Fruit fly (Drosophila melanogaster): ENCODE measurements around the gene Syt4.
A peak's percentile ranks its signal among the peaks of the same experiment; 100 is the strongest.

Syt4 gene

dm6 chr3R:7282244-7282890 is 16.5 kb downstream of the Syt4 start:
- TF ChIP-seq CG6854 (GFP tag; optimal IDR thresholded peaks at IDR 0.05) (no peak), Blimp-1 (GFP tag; optimal IDR thresholded peaks at IDR 0.05) (no peak), Lpt (GFP tag; optimal IDR thresholded peaks at IDR 0.05) (no peak), Eip78C (GFP tag) (no peak), vri (GFP tag; optimal IDR thresholded peaks at IDR 0.05) (no peak), lz (GFP tag; optimal IDR thresholded peaks at IDR 0.05) (no peak), fd59A (GFP tag; optimal IDR thresholded peaks at IDR 0.05) (no peak), CG6163 (GFP tag; IDR thresholded peaks at IDR 0.05) (0 out of 3 replicates have a peak, but pooled peaks have one; percentile 45), Hr38 (GFP tag; optimal IDR thresholded peaks at IDR 0.05) (no peak), CG9139 (GFP tag; optimal IDR thresholded peaks at IDR 0.05) (peak; percentile 11), CG1621 (tag; optimal IDR thresholded peaks at IDR 0.05) (no peak), eg (GFP tag; IDR thresholded peaks at IDR 0.05) (peak; percentile 45; the same call in 1 of the 3 replicates), CG16779 (tag; optimal IDR thresholded peaks at IDR 0.05) (no peak), Met (GFP tag; optimal IDR thresholded peaks at IDR 0.05) (no peak), CG11294 (GFP tag; IDR thresholded peaks at IDR 0.05) (no peak), salr (GFP tag; optimal IDR thresholded peaks at IDR 0.05) (no peak), spab (GFP tag; optimal IDR thresholded peaks at IDR 0.05) (no peak), cyc (GFP tag; optimal IDR thresholded peaks at IDR 0.05) (no peak), CG6276 (GFP tag; optimal IDR thresholded peaks at IDR 0.05) (no peak), Ets96B (tag; optimal IDR thresholded peaks at IDR 0.05) (no peak), Sox102F (GFP tag; optimal IDR thresholded peaks at IDR 0.05) (peak; percentile 11), Sox14 (GFP tag; optimal IDR thresholded peaks at IDR 0.05) (no peak), CG6808 (GFP tag; optimal IDR thresholded peaks at IDR 0.05) (peak; percentile 14), achi (GFP tag; optimal IDR thresholded peaks at IDR 0.05) (no peak), Hr39 (GFP tag; optimal IDR thresholded peaks at IDR 0.05) (no peak), pdm3 (GFP tag; optimal IDR thresholded peaks at IDR 0.05) (no peak), fd85E (GFP tag; optimal IDR thresholded peaks at IDR 0.05) (no peak), CG34406 (GFP tag; optimal IDR thresholded peaks at IDR 0.05) (no peak), CG15336 (GFP tag; IDR thresholded peaks at IDR 0.05) (no peak), CG10631 (GFP tag; optimal IDR thresholded peaks at IDR 0.05) (no peak), ss (GFP tag; optimal IDR thresholded peaks at IDR 0.05) (peak; percentile 5 to 35), acj6 (GFP tag; optimal IDR thresholded peaks at IDR 0.05) (no peak), svp (GFP tag) (peak; percentile 63), CG3032 (tag; optimal IDR thresholded peaks at IDR 0.05) (no peak), CG11762 (GFP tag; optimal IDR thresholded peaks at IDR 0.05; ENCODE audit: insufficient read depth) (no peak), topi (GFP tag; optimal IDR thresholded peaks at IDR 0.05) (no peak), Sox15 (GFP tag; optimal IDR thresholded peaks at IDR 0.05) (no peak), CG11902 (GFP tag; optimal IDR thresholded peaks at IDR 0.05) (no peak), dsx (GFP tag; optimal IDR thresholded peaks at IDR 0.05; ENCODE audit: poor library complexity, severe bottlenecking) (no peak), CG6792 (GFP tag; optimal IDR thresholded peaks at IDR 0.05) (no peak), CG8119 (GFP tag; IDR thresholded peaks at IDR 0.05) (no peak), CG10669 (GFP tag; optimal IDR thresholded peaks at IDR 0.05) (no peak), Ets21C (GFP tag; optimal IDR thresholded peaks at IDR 0.05) (no peak), OdsH (GFP tag; optimal IDR thresholded peaks at IDR 0.05) (no peak), Gug (GFP tag; IDR thresholded peaks at IDR 0.05) (no peak), Smox (GFP tag; optimal IDR thresholded peaks at IDR 0.05) (no peak), Eip93F (GFP tag; optimal IDR thresholded peaks at IDR 0.05) (no peak), Hr4 (GFP tag; optimal IDR thresholded peaks at IDR 0.05) (no peak), CG8632 (GFP tag; optimal IDR thresholded peaks at IDR 0.05) (no peak)

All from whole organism, prepupa.